Worm (Caenorhabditis elegans) whole organism, mixed stage, embryonic: ENCODE measurements around the gene dnj-11.

Experiments
- M03D4.4 ChIP-seq: sonication (generic microtip); optimal IDR thresholded peaks from 2 replicates; lab custom pipeline; 2017; ENCODE audit warnings: mild to moderate bottlenecking, missing genetic modification characterization, missing compliant biosample characterization
- bed-3 ChIP-seq: fragments of 200-800 bp; sonication (Bioruptor generic); optimal IDR thresholded peaks from 3 replicates; lab custom pipeline; 2018; ENCODE audit warnings: mild to moderate bottlenecking, missing genetic modification characterization, moderate library complexity, missing compliant biosample characterization
- ceh-39 ChIP-seq: fragments of 150-350 bp; optimal IDR thresholded peaks from 2 replicates; lab custom pipeline; 2014; ENCODE audit warnings: missing biosample characterization, missing genetic modification characterization
- ceh-43 ChIP-seq: fragments of 200-800 bp; sonication (Bioruptor generic); optimal IDR thresholded peaks from 2 replicates; lab custom pipeline; 2018; ENCODE audit warnings: mild to moderate bottlenecking, missing genetic modification characterization, moderate library complexity, missing compliant biosample characterization
- ceh-83 ChIP-seq: fragments of 200-800 bp; sonication (Bioruptor generic); optimal IDR thresholded peaks from 2 replicates; lab custom pipeline; 2018; ENCODE audit warnings: mild to moderate bottlenecking, missing genetic modification characterization, missing compliant biosample characterization
- ces-1 ChIP-seq: fragments of 150-350 bp; optimal IDR thresholded peaks from 2 replicates; lab custom pipeline; 2014; ENCODE audit warnings: missing biosample characterization, missing genetic modification reagents, missing genetic modification characterization
- cnd-1 ChIP-seq: fragments of 200-800 bp; sonication (Bioruptor generic); optimal IDR thresholded peaks from 2 replicates; lab custom pipeline; 2018; ENCODE audit warnings: mild to moderate bottlenecking, missing genetic modification characterization, missing compliant biosample characterization
- drap-1 ChIP-seq: fragments of 200-800 bp; sonication (Bioruptor generic); optimal IDR thresholded peaks from 3 replicates; lab custom pipeline; 2018; ENCODE audit warnings: mild to moderate bottlenecking, missing genetic modification characterization, missing compliant biosample characterization
- elt-3 ChIP-seq: fragments of 150-350 bp; optimal IDR thresholded peaks from 2 replicates; lab custom pipeline; 2014; ENCODE audit warnings: missing biosample characterization, missing genetic modification characterization
- flh-1 ChIP-seq: fragments of 200-800 bp; sonication (Bioruptor generic); optimal IDR thresholded peaks from 2 replicates; lab custom pipeline; 2018; ENCODE audit warnings: mild to moderate bottlenecking, missing genetic modification characterization, moderate library complexity, missing compliant biosample characterization
- lsy-2 ChIP-seq: fragments of 150-350 bp; optimal IDR thresholded peaks from 2 replicates; lab custom pipeline; 2014; ENCODE audit warnings: missing biosample characterization, missing genetic modification characterization
- mab-5 ChIP-seq: fragments of 150-350 bp; optimal IDR thresholded peaks from 2 replicates; lab custom pipeline; 2014; ENCODE audit warnings: missing biosample characterization, missing genetic modification characterization
- mep-1 ChIP-seq: fragments of 150-350 bp; optimal IDR thresholded peaks from 2 replicates; lab custom pipeline; 2017; ENCODE audit warnings: missing biosample characterization, missing genetic modification reagents, missing genetic modification characterization, inconsistent platforms
- nhr-2 ChIP-seq: fragments of 150-350 bp; optimal IDR thresholded peaks from 2 replicates; lab custom pipeline; 2014; ENCODE audit warnings: missing biosample characterization, missing genetic modification characterization
- nhr-237 ChIP-seq: fragments of 150-350 bp; optimal IDR thresholded peaks from 2 replicates; lab custom pipeline; 2014; ENCODE audit warnings: missing biosample characterization, missing genetic modification characterization
- nhr-76 ChIP-seq: sonication (generic microtip); optimal IDR thresholded peaks from 2 replicates; lab custom pipeline; 2017; ENCODE audit warnings: missing biosample characterization, missing genetic modification characterization
- pha-4 ChIP-seq: fragments of 150-350 bp; optimal IDR thresholded peaks from 2 replicates; lab custom pipeline; 2018; ENCODE audit warnings: missing biosample characterization, missing genetic modification reagents, missing genetic modification characterization
- unc-62 ChIP-seq: fragments of 150-350 bp; optimal IDR thresholded peaks from 2 replicates; lab custom pipeline; 2014; ENCODE audit warnings: missing biosample characterization, missing genetic modification reagents, missing genetic modification characterization
- zip-8 ChIP-seq: fragments of 150-350 bp; optimal IDR thresholded peaks from 2 replicates; lab custom pipeline; 2014; ENCODE audit warnings: missing biosample characterization, missing genetic modification characterization
- ztf-11 ChIP-seq: fragments of 150-350 bp; optimal IDR thresholded peaks from 2 replicates; lab custom pipeline; 2014; ENCODE audit warnings: missing biosample characterization, missing genetic modification characterization

The dnj-11 gene

DNA sequence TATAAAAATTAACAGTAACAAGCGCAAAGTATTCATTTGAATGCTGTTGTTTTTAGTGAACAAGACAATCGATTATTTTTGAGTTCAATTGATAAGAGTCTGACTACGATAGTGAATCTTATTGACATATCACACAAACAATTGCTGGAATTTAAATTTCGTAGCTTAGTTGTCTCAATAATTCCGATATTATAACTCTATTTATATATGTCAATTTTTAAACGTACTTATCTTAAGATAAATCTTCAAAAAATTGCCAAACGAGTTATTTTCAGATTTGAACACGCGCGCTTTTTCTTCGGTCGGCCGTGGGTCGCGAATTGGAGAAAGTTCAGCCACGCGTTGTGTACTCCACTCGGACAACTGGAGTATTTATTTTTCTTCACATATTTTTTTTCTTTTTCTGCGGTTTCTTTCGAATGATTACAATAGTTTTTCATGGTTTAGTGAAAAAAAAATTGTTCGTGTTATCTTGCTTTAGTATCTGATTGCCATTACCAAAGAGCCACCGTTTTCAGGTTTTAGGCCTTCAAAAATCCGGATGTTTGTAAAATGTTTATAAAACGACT is 46.1 kb downstream of the dnj-11 start, which contains the start of the genes cest-5.1 and C01B10.9:
TSS of gene cest-5.1 (minus strand) at position 51 of the 569 bp plus-strand sequence.
TSS of gene C01B10.9 (plus strand) at position 519 of the 569 bp plus-strand sequence.
- TF ChIP-seq ces-1 (GFP tag; lab: Kevin White, UChicago) (peak; percentile 44), zip-8 (tag; lab: Kevin White, UChicago) (no peak), lsy-2 (peak; percentile 40)

DNA sequence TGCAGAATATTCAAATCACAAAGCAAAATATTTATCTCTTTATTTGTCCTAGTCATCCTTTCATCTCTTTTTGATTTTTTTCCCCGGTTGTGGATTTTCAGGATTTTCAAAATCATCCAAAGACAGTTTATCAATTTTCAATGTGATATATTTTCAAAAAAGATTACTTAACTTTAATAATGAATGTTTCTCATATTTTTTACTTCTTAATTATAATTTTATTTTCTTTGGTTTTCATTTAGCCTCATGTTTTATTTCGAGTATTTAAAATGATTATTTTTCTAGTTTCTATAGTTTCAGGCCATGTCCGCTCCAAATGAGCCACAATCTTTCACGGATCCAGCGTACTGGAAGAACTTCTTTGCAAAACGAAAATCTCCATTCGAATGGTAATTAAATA is 49.1 kb downstream of the dnj-11 start, which contains the start of gene metl-13:
TSS of gene metl-13 (plus strand) at position 301 of the 400 bp plus-strand sequence.
- TF ChIP-seq ztf-11 (no peak), nhr-76 (tag; lab: Kevin White, UChicago) (no peak), ceh-39 (tag; lab: Kevin White, UChicago) (no peak), nhr-237 (tag; lab: Kevin White, UChicago) (no peak), elt-3 (tag; lab: Kevin White, UChicago) (no peak), flh-1 (GFP tag; lab: Kevin White, UChicago) (no peak), drap-1 (GFP tag; lab: Kevin White, UChicago) (no peak), nhr-2 (tag; lab: Kevin White, UChicago) (no peak), ceh-83 (GFP tag; lab: Kevin White, UChicago) (no peak), bed-3 (no peak), unc-62 (GFP tag; lab: Kevin White, UChicago) (no peak), mab-5 (no peak), cnd-1 (tag; lab: Kevin White, UChicago) (no peak), zip-8 (tag; lab: Kevin White, UChicago) (no peak), ceh-43 (GFP tag; lab: Kevin White, UChicago) (no peak), M03D4.4 (tag; lab: Kevin White, UChicago) (no peak), mep-1 (tag; lab: Kevin White, UChicago) (no peak), pha-4 (tag; lab: Kevin White, UChicago) (no peak)
